Worm (Caenorhabditis elegans) whole organism, L1 larva: ENCODE results near the gene grd-16.

Experiments
- F16B12.6 ChIP-seq: fragments of 150-350 bp; optimal IDR thresholded peaks from 2 replicates; lab custom pipeline; 2014; ENCODE audit warnings: missing biosample characterization, missing genetic modification characterization
- aha-1 ChIP-seq: fragments of 150-350 bp; optimal IDR thresholded peaks from 2 replicates; lab custom pipeline; 2014; ENCODE audit warnings: missing biosample characterization, missing genetic modification characterization
- alr-1 ChIP-seq: fragments of 200-800 bp; sonication (Bioruptor generic); optimal IDR thresholded peaks from 2 replicates; lab custom pipeline; 2018; ENCODE audit warnings: borderline replicate concordance, mild to moderate bottlenecking, missing genetic modification characterization, missing compliant biosample characterization
- ama-1 ChIP-seq: fragments of 150-350 bp; optimal IDR thresholded peaks from 2 replicates; lab custom pipeline; 2014
- blmp-1 ChIP-seq: fragments of 150-350 bp; optimal IDR thresholded peaks from 2 replicates; lab custom pipeline; 2014; ENCODE audit warnings: missing biosample characterization, missing genetic modification characterization
- ceh-8 ChIP-seq: fragments of 200-800 bp; sonication (Bioruptor generic); optimal IDR thresholded peaks from 2 replicates; lab custom pipeline; 2018; ENCODE audit warnings: mild to moderate bottlenecking, missing genetic modification characterization, moderate library complexity, missing compliant biosample characterization
- ceh-82 ChIP-seq, 3 experiments: fragments of 150-350 bp in 1 of 3; sonication (generic microtip) in 2 of 3; optimal IDR thresholded peaks; 2 replicates each; lab custom pipeline; 2014 to 2017; ENCODE audit warnings: missing biosample characterization in 3 of 3, missing genetic modification characterization in 3 of 3
- dsc-1 ChIP-seq: sonication (generic microtip); optimal IDR thresholded peaks from 2 replicates; lab custom pipeline; 2016; ENCODE audit warnings: mild to moderate bottlenecking, missing genetic modification characterization, missing compliant biosample characterization
- egl-27 ChIP-seq, 2 experiments: fragments of 150-350 bp in 1 of 2; sonication (generic microtip); optimal IDR thresholded peaks; 3 replicates each; lab custom pipeline; 2017 to 2018; ENCODE audit warnings: missing biosample characterization in 2 of 2, missing genetic modification characterization in 2 of 2, missing genetic modification reagents in 2 of 2
- elt-2 ChIP-seq: sonication (generic microtip); optimal IDR thresholded peaks from 2 replicates; lab custom pipeline; 2016; ENCODE audit warnings: missing genetic modification characterization, mild to moderate bottlenecking, inconsistent platforms, missing compliant biosample characterization, missing genetic modification reagents
- elt-3 ChIP-seq, 6 experiments: fragments of 150-350 bp in 1 of 6; sonication (generic microtip); optimal IDR thresholded peaks; 2 replicates each; lab custom pipeline; 2017 to 2018; ENCODE audit warnings: missing biosample characterization in 6 of 6, missing genetic modification characterization in 6 of 6, inconsistent platforms in 1 of 6
- ets-5 ChIP-seq: fragments of 200-800 bp; sonication (Bioruptor generic); IDR thresholded peaks from 2 replicates; pipeline ENCODE4 v1.3.6; 2022; ENCODE audit warnings: missing genetic modification characterization, missing compliant biosample characterization
- fkh-8 ChIP-seq: sonication (generic microtip); optimal IDR thresholded peaks from 2 replicates; lab custom pipeline; 2016; ENCODE audit warnings: mild to moderate bottlenecking, missing genetic modification characterization, missing compliant biosample characterization
- fos-1 ChIP-seq: fragments of 150-350 bp; optimal IDR thresholded peaks from 2 replicates; lab custom pipeline; 2014; ENCODE audit warnings: missing biosample characterization, missing genetic modification characterization
- hlh-17 ChIP-seq: fragments of 200-800 bp; sonication (Bioruptor generic); optimal IDR thresholded peaks from 2 replicates; lab custom pipeline; 2018; ENCODE audit warnings: missing genetic modification characterization, mild to moderate bottlenecking, missing compliant biosample characterization, moderate library complexity, borderline replicate concordance
- hlh-4 ChIP-seq: sonication (generic microtip); optimal IDR thresholded peaks from 2 replicates; lab custom pipeline; 2016; ENCODE audit warnings: mild to moderate bottlenecking, missing genetic modification characterization, missing compliant biosample characterization
- hpl-2 ChIP-seq: fragments of 150-350 bp; optimal IDR thresholded peaks from 2 replicates; lab custom pipeline; 2014; ENCODE audit warnings: missing biosample characterization, missing genetic modification reagents, missing genetic modification characterization
- isw-1 ChIP-seq: fragments of 200-800 bp; sonication (Bioruptor generic); IDR thresholded peaks from 2 replicates; pipeline ENCODE4 v1.3.6; 2022; ENCODE audit warnings: missing genetic modification characterization, missing compliant biosample characterization
- lin-13 ChIP-seq: fragments of 150-350 bp; optimal IDR thresholded peaks from 2 replicates; lab custom pipeline; 2014; ENCODE audit warnings: missing biosample characterization, missing genetic modification reagents, missing genetic modification characterization
- lin-14 ChIP-seq: fragments of 200-800 bp; sonication (Bioruptor generic); optimal IDR thresholded peaks from 2 replicates; lab custom pipeline; 2018; ENCODE audit warnings: mild to moderate bottlenecking, missing genetic modification characterization, moderate library complexity, missing compliant biosample characterization
- lin-15B ChIP-seq: fragments of 150-350 bp; sonication (generic microtip); optimal IDR thresholded peaks from 3 replicates; lab custom pipeline; 2014; ENCODE audit warnings: missing biosample characterization, missing genetic modification characterization
- lir-3 ChIP-seq: sonication (generic microtip); optimal IDR thresholded peaks from 2 replicates; lab custom pipeline; 2016; ENCODE audit warnings: mild to moderate bottlenecking, missing genetic modification characterization, moderate library complexity, missing compliant biosample characterization; ENCODE audit not compliant: poor library complexity
- lsy-2 ChIP-seq, 2 experiments: fragments of 150-350 bp; optimal IDR thresholded peaks; 2 replicates each; lab custom pipeline; 2014; ENCODE audit warnings: missing biosample characterization in 2 of 2, missing genetic modification characterization in 2 of 2
- mdl-1 ChIP-seq, 2 experiments: fragments of 150-350 bp; optimal IDR thresholded peaks; 2 replicates each; lab custom pipeline; 2014 to 2017; ENCODE audit warnings: missing biosample characterization in 2 of 2, missing genetic modification characterization in 2 of 2, inconsistent platforms in 1 of 2
- mep-1 ChIP-seq: fragments of 150-350 bp; optimal IDR thresholded peaks from 2 replicates; lab custom pipeline; 2014; ENCODE audit warnings: missing biosample characterization, missing genetic modification characterization
- nhr-11 ChIP-seq: fragments of 150-350 bp; optimal IDR thresholded peaks from 2 replicates; lab custom pipeline; 2014; ENCODE audit warnings: missing biosample characterization, missing genetic modification characterization
- nhr-12 ChIP-seq: sonication (generic microtip); optimal IDR thresholded peaks from 2 replicates; lab custom pipeline; 2017; ENCODE audit warnings: missing biosample characterization, missing genetic modification characterization
- nhr-19 ChIP-seq: fragments of 200-800 bp; sonication (Bioruptor generic); conservative IDR thresholded peaks from 2 replicates; pipeline ENCODE4 v1.3.6; 2022; ENCODE audit warnings: missing genetic modification characterization, missing compliant biosample characterization
- nhr-20 ChIP-seq: sonication (generic microtip); optimal IDR thresholded peaks from 2 replicates; lab custom pipeline; 2016; ENCODE audit warnings: mild to moderate bottlenecking, missing genetic modification characterization, missing compliant biosample characterization
- nhr-237 ChIP-seq: fragments of 150-350 bp; optimal IDR thresholded peaks from 2 replicates; lab custom pipeline; 2014; ENCODE audit warnings: missing biosample characterization, missing genetic modification characterization
- nhr-28 ChIP-seq: fragments of 150-350 bp; optimal IDR thresholded peaks from 2 replicates; lab custom pipeline; 2014; ENCODE audit warnings: missing biosample characterization, missing genetic modification characterization
- nhr-47 ChIP-seq: sonication (generic microtip); optimal IDR thresholded peaks from 2 replicates; lab custom pipeline; 2016; ENCODE audit warnings: mild to moderate bottlenecking, missing genetic modification characterization, moderate library complexity, missing compliant biosample characterization
- nhr-77 ChIP-seq: fragments of 150-350 bp; optimal IDR thresholded peaks from 2 replicates; lab custom pipeline; 2014; ENCODE audit warnings: missing biosample characterization, missing genetic modification characterization
- nhr-84 ChIP-seq: sonication (generic microtip); optimal IDR thresholded peaks from 2 replicates; lab custom pipeline; 2017; ENCODE audit warnings: missing biosample characterization, missing genetic modification characterization
- pqm-1 ChIP-seq: sonication (generic microtip); optimal IDR thresholded peaks from 3 replicates; lab custom pipeline; 2017; ENCODE audit warnings: missing biosample characterization, missing genetic modification characterization
- rnt-1 ChIP-seq: sonication (generic microtip); optimal IDR thresholded peaks from 2 replicates; lab custom pipeline; 2016; ENCODE audit warnings: mild to moderate bottlenecking, missing genetic modification characterization, moderate library complexity, missing compliant biosample characterization
- snpc-4 ChIP-seq: fragments of 150-350 bp; optimal IDR thresholded peaks from 2 replicates; lab custom pipeline; 2014; ENCODE audit warnings: missing biosample characterization, missing genetic modification characterization
- tlp-1 ChIP-seq: fragments of 150-350 bp; optimal IDR thresholded peaks from 2 replicates; lab custom pipeline; 2014; ENCODE audit warnings: missing biosample characterization, missing genetic modification characterization
- unc-30 ChIP-seq: sonication (generic microtip); optimal IDR thresholded peaks from 2 replicates; lab custom pipeline; 2017; ENCODE audit warnings: missing biosample characterization, missing genetic modification characterization
- unc-86 ChIP-seq: sonication (generic microtip); optimal IDR thresholded peaks from 2 replicates; lab custom pipeline; 2016; ENCODE audit warnings: missing genetic modification characterization, missing compliant biosample characterization
- unc-98 ChIP-seq: fragments of 200-800 bp; sonication (Bioruptor generic); IDR thresholded peaks from 2 replicates; pipeline ENCODE4 v1.3.6; 2022; ENCODE audit warnings: missing genetic modification characterization, missing compliant biosample characterization
- vab-15 ChIP-seq: sonication (generic microtip); optimal IDR thresholded peaks from 2 replicates; lab custom pipeline; 2017; ENCODE audit warnings: missing genotype, mild to moderate bottlenecking, missing genetic modification characterization, missing compliant biosample characterization
- zag-1 ChIP-seq: fragments of 150-350 bp; optimal IDR thresholded peaks from 2 replicates; lab custom pipeline; 2014; ENCODE audit warnings: missing biosample characterization, missing genetic modification characterization
- zip-4 ChIP-seq: fragments of 200-800 bp; sonication (Bioruptor generic); optimal IDR thresholded peaks from 2 replicates; lab custom pipeline; 2018; ENCODE audit warnings: mild to moderate bottlenecking, missing genetic modification characterization, moderate library complexity, missing compliant biosample characterization
- ztf-11 ChIP-seq, 2 experiments: sonication (generic microtip); optimal IDR thresholded peaks; 2 replicates each; lab custom pipeline; 2016 to 2017; ENCODE audit warnings: missing genetic modification characterization in 2 of 2, missing biosample characterization in 1 of 2, missing compliant biosample characterization in 1 of 2
- ztf-4 ChIP-seq: fragments of 150-350 bp; optimal IDR thresholded peaks from 2 replicates; lab custom pipeline; 2014; ENCODE audit warnings: missing biosample characterization, missing genetic modification characterization

The grd-16 gene

DNA sequence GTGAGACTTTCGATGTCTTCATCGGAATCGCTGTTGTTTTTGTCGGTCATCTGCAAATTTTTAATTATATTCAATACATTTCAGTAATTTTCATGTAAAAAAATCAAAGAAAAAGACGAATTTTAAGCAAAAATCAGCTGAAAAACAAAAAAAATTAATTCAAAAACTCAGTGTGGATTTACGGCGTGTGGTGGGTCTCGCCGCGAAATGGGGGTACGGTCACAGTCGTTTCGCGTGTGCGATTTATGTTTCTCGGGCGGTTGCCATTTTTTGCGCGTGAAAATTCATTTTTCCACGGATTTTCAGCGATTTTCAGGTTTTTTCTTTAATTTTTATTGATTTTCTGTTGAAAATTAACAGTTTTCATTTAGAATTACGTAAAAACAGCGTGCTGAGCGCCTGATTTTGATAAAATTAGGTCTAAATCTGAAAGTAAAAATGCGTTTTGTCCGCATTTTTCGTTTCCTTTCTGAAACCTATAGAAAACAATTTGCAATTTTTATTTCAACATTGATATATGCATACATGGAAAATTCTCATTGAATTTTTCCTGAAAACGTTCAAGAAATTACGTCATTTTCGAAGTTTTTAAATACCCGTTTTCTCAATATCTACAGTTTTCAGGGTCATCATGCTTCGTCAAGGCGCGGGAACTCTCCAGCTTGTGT is 18.8 kb downstream of the grd-16 start, which contains the start of the genes ccdc-12 and Y69A2AR.18 (continued):
- no peak for TF ChIP-seq rnt-1 (tag; lab: Kevin White, UChicago)
- TF ChIP-seq blmp-1 (tag; lab: Kevin White, UChicago), result no peak
- no peak for TF ChIP-seq zag-1 (tag; lab: Kevin White, UChicago)
- TF ChIP-seq elt-3 (tag; optimal IDR thresholded peaks at IDR 0.05; lab: Kevin White, UChicago), result peak in 1 of 6 experiments; percentile 53
- TF ChIP-seq tlp-1 (tag; lab: Kevin White, UChicago), result no peak
- no peak for TF ChIP-seq pqm-1 (tag; lab: Kevin White, UChicago)
- no peak for TF ChIP-seq zip-4
- TF ChIP-seq ztf-4 (tag; lab: Kevin White, UChicago), result no peak
- TF ChIP-seq vab-15 (tag; lab: Kevin White, UChicago), result no peak
- no peak for TF ChIP-seq hlh-4 (tag; lab: Kevin White, UChicago)
- TF ChIP-seq fos-1 (tag; lab: Kevin White, UChicago), result no peak
- TF ChIP-seq nhr-28 (tag; lab: Kevin White, UChicago), result no peak
- peak; percentile 22 for TF ChIP-seq lin-15B (tag; lab: Kevin White, UChicago)
- TF ChIP-seq ets-5 (GFP tag; lab: Robert Waterston, UW), result no peak
- TF ChIP-seq unc-98, result no peak
- peak; percentile 98 for TF ChIP-seq lsy-2 (tag; optimal IDR thresholded peaks at IDR 0.05; lab: Kevin White, UChicago)
- peak; percentile 11 for TF ChIP-seq snpc-4 (tag; lab: Kevin White, UChicago)
- TF ChIP-seq dsc-1, result peak; percentile 52
- no peak for TF ChIP-seq lir-3
- peak; percentile 54 for TF ChIP-seq F16B12.6 (tag; lab: Kevin White, UChicago)
- no peak for TF ChIP-seq ceh-8 (GFP tag; lab: Kevin White, UChicago)
- TF ChIP-seq alr-1, result no peak
- no peak for TF ChIP-seq nhr-84 (tag; lab: Kevin White, UChicago)
- TF ChIP-seq hlh-17, result no peak
- TF ChIP-seq hpl-2, result no peak
- TF ChIP-seq lin-13 (GFP tag; lab: Kevin White, UChicago), result peak; percentile 55
- TF ChIP-seq isw-1 (GFP tag; lab: Robert Waterston, UW), result peak; percentile 72
- peak; percentile 41 for TF ChIP-seq fkh-8
- TF ChIP-seq nhr-20, result peak; percentile 45
- TF ChIP-seq nhr-47, result peak; percentile 76
- TF ChIP-seq aha-1, result no peak
- TF ChIP-seq egl-27 (tag; optimal IDR thresholded peaks at IDR 0.05; lab: Kevin White, UChicago), result no peak
- no peak for TF ChIP-seq nhr-237 (tag; lab: Kevin White, UChicago)
- peak; percentile 48 for TF ChIP-seq unc-86 (tag; lab: Kevin White, UChicago)
- peak; percentile 54 for TF ChIP-seq mep-1 (tag; lab: Kevin White, UChicago)
- TF ChIP-seq elt-2 (tag; lab: Kevin White, UChicago), result no peak
- no peak for TF ChIP-seq ztf-11 (tag; optimal IDR thresholded peaks at IDR 0.05; lab: Kevin White, UChicago)
- TF ChIP-seq unc-30 (tag; lab: Kevin White, UChicago), result no peak
- TF ChIP-seq mdl-1 (tag; optimal IDR thresholded peaks at IDR 0.05; lab: Kevin White, UChicago), result peak in 1 of 2 experiments; percentile 55
- TF ChIP-seq nhr-12 (tag; lab: Kevin White, UChicago), result no peak
- peak; percentile 56 for TF ChIP-seq nhr-19
- TF ChIP-seq ceh-82 (tag; optimal IDR thresholded peaks at IDR 0.05; lab: Kevin White, UChicago), result peak; percentile 52 to 78 (median 76)
- no peak for TF ChIP-seq nhr-77 (tag; lab: Kevin White, UChicago)
- no peak for TF ChIP-seq ama-1 (lab: Kevin White, UChicago)
- TF ChIP-seq lin-14, result no peak
- TF ChIP-seq nhr-11, result no peak
